Fruit fly (Drosophila melanogaster): ENCODE results near the gene Drsl6.

dm6 chr3L:3336368-3337164, at the start of gene Drsl6, which contains the start of gene kst:
- TF ChIP-seq tap (tag; optimal IDR thresholded peaks at IDR 0.05) (no peak), emc (GFP tag; optimal IDR thresholded peaks at IDR 0.05) (no peak), pan (optimal IDR thresholded peaks at IDR 0.05) (no peak), pan (GFP tag; optimal IDR thresholded peaks at IDR 0.05 in 1 of 2, IDR thresholded peaks at IDR 0.05 in 1 of 2) (peak in 1 of 2 experiments; percentile 33), CG17186 (GFP tag; optimal IDR thresholded peaks at IDR 0.05) (peak; percentile 90)

Data from whole organism, embryonic.